Worm (Caenorhabditis elegans): ENCODE data around the gene F09B12.5.

F09B12.5 gene

DNA sequence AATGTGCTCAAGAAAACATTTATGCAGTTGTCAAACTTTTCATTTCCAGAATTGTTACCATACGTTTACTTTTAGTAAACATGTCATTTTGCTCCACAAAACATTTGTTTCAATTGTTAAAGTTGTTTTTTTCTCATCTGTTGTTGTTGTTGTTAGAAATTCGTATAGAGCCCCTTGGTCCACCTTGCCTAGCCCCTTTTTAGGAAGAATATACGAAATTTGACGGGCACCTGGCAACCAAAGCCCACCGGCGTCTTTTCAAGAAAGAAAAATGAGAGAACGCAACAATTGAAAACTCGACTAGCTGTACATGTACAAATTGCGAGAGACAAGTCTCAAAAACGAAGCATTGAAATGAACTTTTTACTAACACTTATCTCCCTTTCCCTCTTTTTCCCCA is at the start of gene F09B12.5:
Gene F09B12.5, plus strand, starts transcription at position 301 of the 400 bp plus-strand sequence.
- TF ChIP-seq F23B12.7 (tag; optimal IDR thresholded peaks at IDR 0.05; ENCODE audit: insufficient read depth), result no peak
- TF ChIP-seq lag-1 (GFP tag; IDR thresholded peaks at IDR 0.05), result no peak
- no peak for TF ChIP-seq hsf-1 (GFP tag; IDR thresholded peaks at IDR 0.05)
- no peak for TF ChIP-seq tbp1 (GFP tag; optimal IDR thresholded peaks at IDR 0.05)
- no peak for TF ChIP-seq Y67H2A.10 (GFP tag; conservative IDR thresholded peaks at IDR 0.05)
- no peak for TF ChIP-seq hrde-1 (tag; optimal IDR thresholded peaks at IDR 0.05; ENCODE audit: borderline replicate concordance)
- TF ChIP-seq let-607 (tag; optimal IDR thresholded peaks at IDR 0.05), result no peak
- TF ChIP-seq ceh-91 (GFP tag; IDR thresholded peaks at IDR 0.05), result no peak
- TF ChIP-seq mel-28 (tag; optimal IDR thresholded peaks at IDR 0.05; ENCODE audit: borderline replicate concordance), result no peak
- TF ChIP-seq K12H6.12 (tag; optimal IDR thresholded peaks at IDR 0.05), result no peak
- TF ChIP-seq snpc-4 (GFP tag; optimal IDR thresholded peaks at IDR 0.05), result no peak
- no peak for TF ChIP-seq snpc-4 (tag; optimal IDR thresholded peaks at IDR 0.05)
- TF ChIP-seq mxl-1 (tag; optimal IDR thresholded peaks at IDR 0.05), result no peak
- no peak for TF ChIP-seq hlh-12 (tag; optimal IDR thresholded peaks at IDR 0.05)
- TF ChIP-seq akir-1 (GFP tag; optimal IDR thresholded peaks at IDR 0.05), result no peak

DNA sequence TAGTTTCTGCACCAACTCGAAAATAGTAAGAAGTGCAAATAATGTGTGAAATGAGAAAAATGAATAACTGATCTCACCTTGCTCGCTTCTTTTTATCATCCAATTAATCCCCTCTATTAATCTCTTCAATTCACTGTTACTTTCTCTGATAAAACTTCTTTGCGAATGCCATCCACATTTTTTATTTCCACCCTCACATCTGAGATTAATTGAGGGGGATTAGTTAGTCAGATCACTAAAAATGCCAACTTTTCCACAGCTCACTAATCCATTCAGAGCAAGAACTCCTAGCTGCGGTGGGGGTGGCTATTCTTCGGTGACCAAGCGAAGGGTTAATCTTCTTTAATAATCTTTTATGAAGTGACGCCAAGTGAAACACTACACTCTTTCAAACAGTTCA is 49.7 kb upstream of the F09B12.5 start, which contains the start of gene dsc-1:
Gene dsc-1, minus strand, starts transcription at position 46 of the 400 bp plus-strand sequence.
- TF ChIP-seq hrde-1 (tag; optimal IDR thresholded peaks at IDR 0.05; ENCODE audit: borderline replicate concordance), result no peak
- no peak for TF ChIP-seq ceh-40 (GFP tag; IDR thresholded peaks at IDR 0.05)
- TF ChIP-seq madf-3 (GFP tag; IDR thresholded peaks at IDR 0.05), result no peak
- no peak for TF ChIP-seq tlf-1 (GFP tag; optimal IDR thresholded peaks at IDR 0.05)

DNA sequence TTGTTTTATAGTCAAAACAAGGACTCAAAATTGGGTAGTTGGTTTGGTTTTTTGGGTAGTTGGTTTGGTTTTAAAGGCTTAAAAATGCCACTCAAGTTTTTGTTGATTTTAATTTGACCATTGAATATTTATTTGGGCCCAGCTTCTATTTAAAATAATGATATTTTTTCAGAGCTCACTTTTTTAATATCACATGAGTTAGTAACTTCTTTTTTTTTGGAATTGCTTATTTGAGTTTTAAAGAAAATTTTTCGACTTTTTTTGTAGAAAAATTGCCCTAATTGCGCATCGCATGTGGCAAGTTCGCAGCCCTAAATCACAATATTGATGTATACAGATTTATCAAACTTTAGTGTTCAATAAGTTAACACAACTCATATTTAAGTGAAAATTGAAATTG is 48.7 kb upstream of the F09B12.5 start:
- TF ChIP-seq ztf-26 (tag; optimal IDR thresholded peaks at IDR 0.05), result no peak
- TF ChIP-seq F57C9.4 (tag; optimal IDR thresholded peaks at IDR 0.05), result no peak
- no peak for TF ChIP-seq tbp1 (GFP tag; optimal IDR thresholded peaks at IDR 0.05)
- TF ChIP-seq ztf-18 (tag; optimal IDR thresholded peaks at IDR 0.05), result no peak

DNA sequence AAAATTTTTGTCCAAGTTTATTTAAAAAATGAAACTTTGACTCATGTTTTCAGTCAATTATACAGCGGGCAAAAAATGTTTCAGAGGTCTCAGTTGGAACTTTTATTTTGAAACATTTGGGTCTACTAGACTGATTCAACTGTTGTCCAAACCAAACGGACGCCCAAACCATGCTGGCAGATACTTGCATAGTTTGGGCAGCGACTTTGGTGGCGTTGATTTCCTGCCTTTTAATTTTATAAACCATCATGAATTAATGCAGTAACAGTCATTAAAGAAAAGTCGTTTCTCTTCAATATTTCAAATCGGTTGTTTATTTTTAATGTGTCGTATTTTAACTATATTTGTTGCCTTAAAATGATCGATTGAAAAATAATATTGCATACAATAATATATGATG is 48.2 kb upstream of the F09B12.5 start:
- TF ChIP-seq nfyb-1 (GFP tag; IDR thresholded peaks at IDR 0.05), result peak; percentile 28; the same call in 1 of the 2 replicates
- TF ChIP-seq athp-1 (tag; optimal IDR thresholded peaks at IDR 0.05), result peak; percentile 16
- no peak for TF ChIP-seq Y53F4B.3 (GFP tag; IDR thresholded peaks at IDR 0.05)
- TF ChIP-seq madf-3 (GFP tag; IDR thresholded peaks at IDR 0.05), result peak; percentile 59; the same call in 1 of the 2 replicates
- peak; percentile 41 for TF ChIP-seq chd-7 (tag; optimal IDR thresholded peaks at IDR 0.05)
- peak; percentile 51 for TF ChIP-seq lin-40 (tag; optimal IDR thresholded peaks at IDR 0.05)
- peak; percentile 19 for TF ChIP-seq ZK185.1 (tag; optimal IDR thresholded peaks at IDR 0.05; ENCODE audit: poor library complexity, severe bottlenecking)
- TF ChIP-seq hrde-1 (tag; optimal IDR thresholded peaks at IDR 0.05; ENCODE audit: borderline replicate concordance), result no peak
- no peak for TF ChIP-seq him-1 (tag; optimal IDR thresholded peaks at IDR 0.05)
- peak; percentile 65 for TF ChIP-seq repo-1 (tag; optimal IDR thresholded peaks at IDR 0.05)
- no peak for TF ChIP-seq bed-1 (GFP tag; IDR thresholded peaks at IDR 0.05)
- TF ChIP-seq F22D6.2 (tag; optimal IDR thresholded peaks at IDR 0.05), result peak; percentile 17
- no peak for TF ChIP-seq cebp-1 (GFP tag; IDR thresholded peaks at IDR 0.05)
- peak; percentile 21 for TF ChIP-seq cebp-1 (tag; optimal IDR thresholded peaks at IDR 0.05)
- no peak for TF ChIP-seq mel-28 (tag; optimal IDR thresholded peaks at IDR 0.05; ENCODE audit: borderline replicate concordance)
- no peak for TF ChIP-seq nhr-90 (tag; optimal IDR thresholded peaks at IDR 0.05)
- no peak for TF ChIP-seq T26A5.8 (tag; optimal IDR thresholded peaks at IDR 0.05)
- no peak for TF ChIP-seq attf-6 (GFP tag; IDR thresholded peaks at IDR 0.05)

All from whole organism, young adult.